Fruit fly (Drosophila melanogaster) whole organism, embryonic: Measurements from ENCODE around the gene Hsp67Ba.

ENCODE experiments used
- Ada2b ChIP-seq: fragments of 200-800 bp; sonication (Bioruptor generic); IDR thresholded peaks from 2 replicates; pipeline ENCODE4 v1.3.6; 2022; ENCODE audit warnings: missing biosample characterization, missing genetic modification characterization
- Awh ChIP-seq: fragments of 200-800 bp; sonication (Bioruptor generic); IDR thresholded peaks from 2 replicates; pipeline ENCODE4, ENCODE4 v1.3.6; 2022; ENCODE audit warnings: missing biosample characterization, missing genetic modification characterization
- BtbVII ChIP-seq: fragments of 200-800 bp; sonication (Bioruptor generic); optimal IDR thresholded peaks from 3 replicates; lab custom pipeline; 2017; ENCODE audit warnings: missing biosample characterization, mild to moderate bottlenecking, missing genetic modification characterization
- CG10462 ChIP-seq: fragments of 200-800 bp; sonication (Bioruptor generic); optimal IDR thresholded peaks from 2 replicates; lab custom pipeline; 2016; ENCODE audit warnings: missing biosample characterization, missing genetic modification characterization
- CG11723 ChIP-seq: fragments of 200-800 bp; sonication (Bioruptor generic); optimal IDR thresholded peaks from 2 replicates; lab custom pipeline; 2017; ENCODE audit warnings: missing biosample characterization, mild to moderate bottlenecking, missing genetic modification characterization
- CG13123 ChIP-seq: fragments of 200-800 bp; sonication (Bioruptor generic); optimal IDR thresholded peaks from 2 replicates; lab custom pipeline; 2016; ENCODE audit warnings: missing biosample characterization, missing genetic modification characterization
- CG13296 ChIP-seq: fragments of 200-800 bp; sonication (Bioruptor generic); optimal IDR thresholded peaks from 3 replicates; lab custom pipeline; 2018; ENCODE audit warnings: missing biosample characterization, mild to moderate bottlenecking, missing genetic modification characterization
- CG13894 ChIP-seq: fragments of 200-800 bp; sonication (Bioruptor generic); optimal IDR thresholded peaks from 3 replicates; lab custom pipeline; 2018; ENCODE audit warnings: missing biosample characterization, mild to moderate bottlenecking, missing genetic modification characterization, moderate library complexity
- CG14441 ChIP-seq: fragments of 200-800 bp; sonication (Bioruptor generic); IDR thresholded peaks from 2 replicates; pipeline ENCODE4 v1.3.6; 2022; ENCODE audit warnings: missing biosample characterization, missing genetic modification characterization
- CG15011 ChIP-seq: fragments of 200-800 bp; sonication (Bioruptor generic); optimal IDR thresholded peaks from 3 replicates; lab custom pipeline; 2018; ENCODE audit warnings: missing biosample characterization, mild to moderate bottlenecking, missing genetic modification characterization
- CG18599 ChIP-seq: fragments of 200-800 bp; sonication (Bioruptor generic); optimal IDR thresholded peaks from 3 replicates; lab custom pipeline; 2017; ENCODE audit warnings: missing biosample characterization, missing genetic modification characterization, mild to moderate bottlenecking, moderate library complexity, missing genetic modification reagents
- CG2116 ChIP-seq: fragments of 200-800 bp; sonication (Bioruptor generic); optimal IDR thresholded peaks from 3 replicates; lab custom pipeline; 2018; ENCODE audit warnings: missing biosample characterization, mild to moderate bottlenecking, missing genetic modification characterization
- CG3281 ChIP-seq: fragments of 200-800 bp; sonication (Bioruptor generic); optimal IDR thresholded peaks from 3 replicates; lab custom pipeline; 2017; ENCODE audit warnings: missing biosample characterization, mild to moderate bottlenecking, missing genetic modification characterization
- CG4820 ChIP-seq: fragments of 200-800 bp; sonication (Bioruptor generic); optimal IDR thresholded peaks from 3 replicates; lab custom pipeline; 2016; ENCODE audit warnings: missing biosample characterization, missing genetic modification characterization
- CG6813 ChIP-seq: fragments of 200-800 bp; sonication (Bioruptor generic); optimal IDR thresholded peaks from 2 replicates; lab custom pipeline; 2017; ENCODE audit warnings: missing biosample characterization, missing genetic modification characterization, mild to moderate bottlenecking, moderate library complexity, missing genetic modification reagents
- CG7987 ChIP-seq: fragments of 200-800 bp; sonication (Bioruptor generic); optimal IDR thresholded peaks from 2 replicates; lab custom pipeline; 2018; ENCODE audit warnings: missing biosample characterization, mild to moderate bottlenecking, missing genetic modification characterization, moderate library complexity
- CG9797 ChIP-seq: fragments of 200-800 bp; sonication (Bioruptor generic); optimal IDR thresholded peaks from 3 replicates; lab custom pipeline; 2018; ENCODE audit warnings: missing biosample characterization, mild to moderate bottlenecking, missing genetic modification characterization
- CrebB ChIP-seq: fragments of 200-800 bp; sonication (Bioruptor generic); optimal IDR thresholded peaks from 3 replicates; lab custom pipeline; 2018; ENCODE audit warnings: missing biosample characterization, mild to moderate bottlenecking, missing genetic modification characterization
- Dll ChIP-seq: fragments of 200-800 bp; sonication (Bioruptor generic); IDR thresholded peaks from 4 replicates; pipeline ENCODE4 v1.3.6; 2022; ENCODE audit warnings: missing biosample characterization, missing genetic modification characterization; ENCODE audit not compliant: partially characterized antibody
- Elba2 ChIP-seq: fragments of 200-800 bp; sonication (Bioruptor generic); optimal IDR thresholded peaks from 3 replicates; lab custom pipeline; 2016; ENCODE audit warnings: missing biosample characterization, missing genetic modification characterization
- Ets65A ChIP-seq: fragments of 200-800 bp; sonication (Bioruptor generic); peaks from one replicate; lab custom pipeline; 2016; ENCODE audit warnings: missing biosample characterization, missing genetic modification characterization
- HHEX ChIP-seq: fragments of 200-800 bp; sonication (Bioruptor generic); optimal IDR thresholded peaks from 3 replicates; lab custom pipeline; 2017; ENCODE audit warnings: missing biosample characterization, mild to moderate bottlenecking, missing genetic modification characterization, missing genetic modification reagents
- Hey ChIP-seq: fragments of 200-800 bp; sonication (Bioruptor generic); optimal IDR thresholded peaks from 3 replicates; lab custom pipeline; 2018; ENCODE audit warnings: missing biosample characterization, mild to moderate bottlenecking, missing genetic modification characterization
- HmgZ ChIP-seq: fragments of 200-800 bp; sonication (Bioruptor generic); optimal IDR thresholded peaks from 2 replicates; lab custom pipeline; 2018; ENCODE audit warnings: missing biosample characterization, mild to moderate bottlenecking, missing genetic modification characterization
- Nf-YC ChIP-seq: fragments of 200-800 bp; optimal IDR thresholded peaks from 3 replicates; lab custom pipeline; 2019; ENCODE audit warnings: missing biosample characterization, mild to moderate bottlenecking, missing genetic modification characterization, moderate library complexity
- NfI ChIP-seq: fragments of 200-800 bp; sonication (Bioruptor generic); optimal IDR thresholded peaks from 3 replicates; lab custom pipeline; 2018; ENCODE audit warnings: missing biosample characterization, mild to moderate bottlenecking, missing genetic modification characterization, moderate library complexity
- Rx ChIP-seq: fragments of 200-800 bp; sonication (Bioruptor generic); IDR thresholded peaks from 2 replicates; pipeline ENCODE4 v1.3.6; 2022; ENCODE audit warnings: missing biosample characterization, missing genetic modification characterization
- ara ChIP-seq: fragments of 200-800 bp; sonication (Bioruptor generic); IDR thresholded peaks from 2 replicates; pipeline ENCODE4 v1.3.6; 2022; ENCODE audit warnings: missing biosample characterization, missing genetic modification characterization
- az2 ChIP-seq: fragments of 200-800 bp; sonication (Bioruptor generic); optimal IDR thresholded peaks from 3 replicates; lab custom pipeline; 2016; ENCODE audit warnings: missing biosample characterization, missing genetic modification characterization
- bigmax ChIP-seq: fragments of 200-800 bp; sonication (Bioruptor generic); optimal IDR thresholded peaks from 2 replicates; lab custom pipeline; 2018; ENCODE audit warnings: missing biosample characterization, mild to moderate bottlenecking, missing genetic modification characterization
- disco-r ChIP-seq: fragments of 200-800 bp; sonication (Bioruptor generic); optimal IDR thresholded peaks from 2 replicates; lab custom pipeline; 2016; ENCODE audit warnings: missing biosample characterization, missing genetic modification characterization
- dysf ChIP-seq: fragments of 200-800 bp; sonication (Bioruptor generic); IDR thresholded peaks from 3 replicates; pipeline ENCODE4 v1.3.6; 2022; ENCODE audit warnings: missing biosample characterization, missing genetic modification characterization
- eve ChIP-seq, 2 experiments: fragments of >200 bp; optimal IDR thresholded peaks; 2 replicates each; lab custom pipeline; 2017; ENCODE audit warnings: missing biosample characterization in 2 of 2, missing genetic modification characterization in 2 of 2
- grn ChIP-seq: fragments of 200-800 bp; sonication (Bioruptor generic); optimal IDR thresholded peaks from 3 replicates; lab custom pipeline; 2017; ENCODE audit warnings: missing biosample characterization, missing genetic modification characterization
- gsb-n ChIP-seq: fragments of 200-800 bp; sonication (Bioruptor generic); optimal IDR thresholded peaks from 3 replicates; lab custom pipeline; 2018; ENCODE audit warnings: missing biosample characterization, mild to moderate bottlenecking, missing genetic modification characterization
- hth ChIP-seq: fragments of >200 bp; optimal IDR thresholded peaks from 2 replicates; lab custom pipeline; 2017; ENCODE audit warnings: inconsistent platforms
- insv ChIP-seq, 2 experiments: fragments of 200-800 bp; sonication (Bioruptor generic); optimal IDR thresholded peaks; 3 replicates each; lab custom pipeline; 2016 to 2018; ENCODE audit warnings: missing biosample characterization in 2 of 2, missing genetic modification characterization in 2 of 2
- inv ChIP-seq: fragments of 200-800 bp; sonication (Bioruptor generic); IDR thresholded peaks from 2 replicates; pipeline ENCODE4 v1.3.6; 2022; ENCODE audit warnings: missing biosample characterization, missing genetic modification characterization; ENCODE audit not compliant: partially characterized antibody
- lbe ChIP-seq: fragments of 200-800 bp; sonication (Bioruptor generic); optimal IDR thresholded peaks from 2 replicates; lab custom pipeline; 2016; ENCODE audit warnings: missing biosample characterization, mild to moderate bottlenecking, missing genetic modification characterization
- pho ChIP-seq: fragments of 200-800 bp; sonication (Bioruptor generic); optimal IDR thresholded peaks from 2 replicates; lab custom pipeline; 2016; ENCODE audit warnings: missing biosample characterization, missing genetic modification characterization
- slbo ChIP-seq: fragments of 200-800 bp; sonication (Bioruptor generic); IDR thresholded peaks from 2 replicates; pipeline ENCODE4 v1.3.6; 2022; ENCODE audit warnings: missing biosample characterization, missing genetic modification characterization
- sob ChIP-seq: fragments of 200-800 bp; sonication (Bioruptor generic); IDR thresholded peaks from 2 replicates; pipeline ENCODE4 v1.3.6; 2022; ENCODE audit warnings: missing biosample characterization, missing genetic modification characterization
- stwl ChIP-seq: fragments of 200-800 bp; sonication (Bioruptor generic); optimal IDR thresholded peaks from 3 replicates; lab custom pipeline; 2018; ENCODE audit warnings: missing biosample characterization, mild to moderate bottlenecking, missing genetic modification characterization, moderate library complexity
- sug ChIP-seq: fragments of 200-800 bp; optimal IDR thresholded peaks from 2 replicates; lab custom pipeline; 2019; ENCODE audit warnings: missing biosample characterization, mild to moderate bottlenecking, missing genetic modification characterization, moderate library complexity
- tgo ChIP-seq: fragments of 200-800 bp; sonication (Bioruptor generic); IDR thresholded peaks from 3 replicates; pipeline ENCODE4 v1.3.6; 2022; ENCODE audit warnings: missing biosample characterization, missing genetic modification characterization
- trh ChIP-seq: fragments of 200-800 bp; sonication (Bioruptor generic); optimal IDR thresholded peaks from 2 replicates; lab custom pipeline; 2016; ENCODE audit warnings: missing biosample characterization, missing genetic modification characterization
- tup ChIP-seq: fragments of 200-800 bp; sonication (Bioruptor generic); optimal IDR thresholded peaks from 2 replicates; lab custom pipeline; 2016; ENCODE audit warnings: missing biosample characterization, mild to moderate bottlenecking, missing genetic modification characterization, moderate library complexity
- zen2 ChIP-seq: fragments of 200-800 bp; sonication (Bioruptor generic); IDR thresholded peaks from 3 replicates; pipeline ENCODE4 v1.3.6; 2022; ENCODE audit warnings: missing biosample characterization, missing genetic modification characterization; ENCODE audit not compliant: partially characterized antibody
- zf30C ChIP-seq: fragments of 200-800 bp; sonication (Bioruptor generic); optimal IDR thresholded peaks from 3 replicates; lab custom pipeline; 2018; ENCODE audit warnings: missing biosample characterization, mild to moderate bottlenecking, missing genetic modification characterization
- zfh2 ChIP-seq: fragments of 200-800 bp; sonication (Bioruptor generic); optimal IDR thresholded peaks from 2 replicates; lab custom pipeline; 2016; ENCODE audit warnings: missing biosample characterization, missing genetic modification characterization

Gene Hsp67Ba

dm6 chr3L:9420054-9420818 is 40.9 kb upstream of the Hsp67Ba start (continued):
- TF ChIP-seq sug (tag; lab: Kevin White, UChicago): peak; percentile 90
- no peak for TF ChIP-seq hth (lab: Kevin White, UChicago)
- TF ChIP-seq Dll: no peak
- no peak for TF ChIP-seq grn
- TF ChIP-seq Nf-YC (tag; lab: Kevin White, UChicago): no peak
- peak; percentile 68 for TF ChIP-seq Awh (GFP tag; lab: Robert Waterston, UW)
- TF ChIP-seq NfI (GFP tag; lab: Kevin White, UChicago): peak; percentile 51
- peak; percentile 55 for TF ChIP-seq Ada2b (GFP tag; lab: Robert Waterston, UW)
- no peak for TF ChIP-seq ara
- no peak for TF ChIP-seq HmgZ (tag; lab: Kevin White, UChicago)
- peak; percentile 54 for TF ChIP-seq CG14441 (GFP tag; lab: Robert Waterston, UW)
- TF ChIP-seq CG13296 (GFP tag; lab: Kevin White, UChicago): peak; percentile 26
- TF ChIP-seq bigmax (GFP tag; lab: Kevin White, UChicago): no peak
- TF ChIP-seq CG11723 (GFP tag; lab: Kevin White, UChicago): no peak
- TF ChIP-seq CG18599 (GFP tag; lab: Kevin White, UChicago): peak; percentile 38
- TF ChIP-seq CG15011 (GFP tag; lab: Kevin White, UChicago): no peak
- TF ChIP-seq CG2116 (GFP tag; lab: Kevin White, UChicago): no peak
- TF ChIP-seq CG13123 (GFP tag; lab: Kevin White, UChicago): no peak
- peak; percentile 35 for TF ChIP-seq gsb-n (tag; lab: Kevin White, UChicago)
- no peak for TF ChIP-seq trh (GFP tag; lab: Kevin White, UChicago)
- TF ChIP-seq CG3281: peak; percentile 25
- TF ChIP-seq lbe (GFP tag; lab: Kevin White, UChicago): peak; percentile 92
- no peak for TF ChIP-seq CG9797 (GFP tag; lab: Kevin White, UChicago)
- 0 out of 2 replicates have a peak, but pooled peaks have one; percentile 7 for TF ChIP-seq sob (GFP tag; lab: Robert Waterston, UW)
- TF ChIP-seq az2: peak; percentile 19
- no peak for TF ChIP-seq insv (GFP tag; optimal IDR thresholded peaks at IDR 0.05; lab: Kevin White, UChicago)
- no peak for TF ChIP-seq inv (GFP tag; lab: Robert Waterston, UW)
- TF ChIP-seq disco-r (GFP tag; lab: Kevin White, UChicago): no peak
- no peak for TF ChIP-seq CG10462 (GFP tag; lab: Kevin White, UChicago)
- TF ChIP-seq HHEX (GFP tag; lab: Kevin White, UChicago): peak; percentile 42
- peak; percentile 25 for TF ChIP-seq CrebB (tag; lab: Kevin White, UChicago)
- no peak for TF ChIP-seq zen2
- TF ChIP-seq zf30C (GFP tag; lab: Kevin White, UChicago): no peak
- TF ChIP-seq BtbVII (GFP tag; lab: Kevin White, UChicago): no peak
- no peak for TF ChIP-seq Hey (tag; lab: Kevin White, UChicago)
- TF ChIP-seq Rx (GFP tag; lab: Robert Waterston, UW): peak; percentile 34; the same call in 1 of the 2 replicates
- TF ChIP-seq Elba2 (GFP tag; lab: Kevin White, UChicago): no peak
- TF ChIP-seq CG4820: no peak
- TF ChIP-seq tup (GFP tag; lab: Kevin White, UChicago): no peak
- no peak for TF ChIP-seq pho (GFP tag; lab: Kevin White, UChicago)
- TF ChIP-seq Ets65A (GFP tag; lab: Kevin White, UChicago): no peak
- peak; percentile 40; the same call in 2 of the 3 replicates for TF ChIP-seq tgo
- no peak for TF ChIP-seq CG7987
- TF ChIP-seq CG13894: no peak
- no peak for TF ChIP-seq stwl (tag; lab: Kevin White, UChicago)
- TF ChIP-seq dysf (GFP tag; lab: Robert Waterston, UW): no peak; the same call in 2 of the 3 replicates
- no peak for TF ChIP-seq zfh2 (GFP tag; lab: Kevin White, UChicago)
- TF ChIP-seq slbo (GFP tag; lab: Robert Waterston, UW): peak; percentile 38
- TF ChIP-seq eve (GFP tag; optimal IDR thresholded peaks at IDR 0.05; lab: Kevin White, UChicago): peak in 1 of 2 experiments; percentile 74
- TF ChIP-seq CG6813: no peak
